Worm (Caenorhabditis elegans) whole organism, mixed stage, embryonic: ENCODE measurements around the gene pitr-5.

Experiments used
- M03D4.4 ChIP-seq: sonication (generic microtip); optimal IDR thresholded peaks from 2 replicates; lab custom pipeline; 2017; ENCODE audit warnings: mild to moderate bottlenecking, missing genetic modification characterization, missing compliant biosample characterization
- bed-3 ChIP-seq: fragments of 200-800 bp; sonication (Bioruptor generic); optimal IDR thresholded peaks from 3 replicates; lab custom pipeline; 2018; ENCODE audit warnings: mild to moderate bottlenecking, missing genetic modification characterization, moderate library complexity, missing compliant biosample characterization
- blmp-1 ChIP-seq: fragments of 150-350 bp; optimal IDR thresholded peaks from 2 replicates; lab custom pipeline; 2014; ENCODE audit warnings: missing biosample characterization, missing genetic modification characterization
- ceh-39 ChIP-seq: fragments of 150-350 bp; optimal IDR thresholded peaks from 2 replicates; lab custom pipeline; 2014; ENCODE audit warnings: missing biosample characterization, missing genetic modification characterization
- ceh-83 ChIP-seq: fragments of 200-800 bp; sonication (Bioruptor generic); optimal IDR thresholded peaks from 2 replicates; lab custom pipeline; 2018; ENCODE audit warnings: mild to moderate bottlenecking, missing genetic modification characterization, missing compliant biosample characterization
- cnd-1 ChIP-seq: fragments of 200-800 bp; sonication (Bioruptor generic); optimal IDR thresholded peaks from 2 replicates; lab custom pipeline; 2018; ENCODE audit warnings: mild to moderate bottlenecking, missing genetic modification characterization, missing compliant biosample characterization
- drap-1 ChIP-seq: fragments of 200-800 bp; sonication (Bioruptor generic); optimal IDR thresholded peaks from 3 replicates; lab custom pipeline; 2018; ENCODE audit warnings: mild to moderate bottlenecking, missing genetic modification characterization, missing compliant biosample characterization
- elt-1 ChIP-seq: sonication (generic microtip); optimal IDR thresholded peaks from 2 replicates; lab custom pipeline; 2017; ENCODE audit warnings: missing genetic modification characterization, mild to moderate bottlenecking, missing compliant biosample characterization, antibody characterized with exemption, moderate library complexity, borderline replicate concordance; ENCODE audit not compliant: insufficient read depth
- elt-3 ChIP-seq: fragments of 150-350 bp; optimal IDR thresholded peaks from 2 replicates; lab custom pipeline; 2014; ENCODE audit warnings: missing biosample characterization, missing genetic modification characterization
- flh-1 ChIP-seq: fragments of 200-800 bp; sonication (Bioruptor generic); optimal IDR thresholded peaks from 2 replicates; lab custom pipeline; 2018; ENCODE audit warnings: mild to moderate bottlenecking, missing genetic modification characterization, moderate library complexity, missing compliant biosample characterization
- ham-2 ChIP-seq: fragments of 200-800 bp; sonication (Bioruptor generic); optimal IDR thresholded peaks from 2 replicates; lab custom pipeline; 2018; ENCODE audit warnings: mild to moderate bottlenecking, missing genetic modification characterization, missing compliant biosample characterization
- hlh-1 ChIP-seq: fragments of 150-350 bp; optimal IDR thresholded peaks from 2 replicates; lab custom pipeline; 2014; ENCODE audit warnings: missing biosample characterization, missing genetic modification reagents, missing genetic modification characterization
- lin-13 ChIP-seq: fragments of 150-350 bp; optimal IDR thresholded peaks from 2 replicates; lab custom pipeline; 2014; ENCODE audit warnings: missing biosample characterization, missing genetic modification characterization
- lin-32 ChIP-seq: fragments of 200-800 bp; sonication (Bioruptor generic); optimal IDR thresholded peaks from 2 replicates; lab custom pipeline; 2018; ENCODE audit warnings: mild to moderate bottlenecking, missing genetic modification characterization, missing compliant biosample characterization
- lsy-2 ChIP-seq: fragments of 150-350 bp; optimal IDR thresholded peaks from 2 replicates; lab custom pipeline; 2014; ENCODE audit warnings: missing biosample characterization, missing genetic modification characterization
- mab-5 ChIP-seq: fragments of 150-350 bp; optimal IDR thresholded peaks from 2 replicates; lab custom pipeline; 2014; ENCODE audit warnings: missing biosample characterization, missing genetic modification characterization
- mep-1 ChIP-seq: fragments of 150-350 bp; optimal IDR thresholded peaks from 2 replicates; lab custom pipeline; 2017; ENCODE audit warnings: missing biosample characterization, missing genetic modification reagents, missing genetic modification characterization, inconsistent platforms
- mls-2 ChIP-seq: sonication (generic microtip); optimal IDR thresholded peaks from 2 replicates; lab custom pipeline; 2016; ENCODE audit warnings: mild to moderate bottlenecking, missing genetic modification characterization, moderate library complexity, missing compliant biosample characterization
- nhr-12 ChIP-seq: fragments of 150-350 bp; optimal IDR thresholded peaks from 2 replicates; lab custom pipeline; 2014; ENCODE audit warnings: missing biosample characterization, missing genetic modification characterization
- nhr-2 ChIP-seq: fragments of 150-350 bp; optimal IDR thresholded peaks from 2 replicates; lab custom pipeline; 2014; ENCODE audit warnings: missing biosample characterization, missing genetic modification characterization
- nhr-237 ChIP-seq: fragments of 150-350 bp; optimal IDR thresholded peaks from 2 replicates; lab custom pipeline; 2014; ENCODE audit warnings: missing biosample characterization, missing genetic modification characterization
- nhr-28 ChIP-seq: fragments of 150-350 bp; optimal IDR thresholded peaks from 2 replicates; lab custom pipeline; 2014; ENCODE audit warnings: missing biosample characterization, missing genetic modification characterization
- nhr-76 ChIP-seq: sonication (generic microtip); optimal IDR thresholded peaks from 2 replicates; lab custom pipeline; 2017; ENCODE audit warnings: missing biosample characterization, missing genetic modification characterization
- sem-2 ChIP-seq: fragments of 200-800 bp; sonication (Bioruptor generic); optimal IDR thresholded peaks from 2 replicates; lab custom pipeline; 2018; ENCODE audit warnings: mild to moderate bottlenecking, missing genetic modification characterization, missing compliant biosample characterization
- snpc-4 ChIP-seq: fragments of 150-350 bp; optimal IDR thresholded peaks from 2 replicates; lab custom pipeline; 2014; ENCODE audit warnings: missing biosample characterization, missing genetic modification characterization
- sptf-1 ChIP-seq: sonication (generic microtip); optimal IDR thresholded peaks from 2 replicates; lab custom pipeline; 2017; ENCODE audit warnings: mild to moderate bottlenecking, missing genetic modification characterization, moderate library complexity, missing compliant biosample characterization
- tbx-8 ChIP-seq: fragments of 200-800 bp; sonication (Bioruptor generic); optimal IDR thresholded peaks from 2 replicates; lab custom pipeline; 2018; ENCODE audit warnings: mild to moderate bottlenecking, missing genetic modification characterization, moderate library complexity, missing compliant biosample characterization
- unc-120 ChIP-seq: sonication (generic microtip); optimal IDR thresholded peaks from 2 replicates; lab custom pipeline; 2017; ENCODE audit warnings: missing genetic modification characterization, missing compliant biosample characterization; ENCODE audit not compliant: poor library complexity, severe bottlenecking
- unc-62 ChIP-seq: fragments of 150-350 bp; optimal IDR thresholded peaks from 2 replicates; lab custom pipeline; 2014; ENCODE audit warnings: missing biosample characterization, missing genetic modification reagents, missing genetic modification characterization
- zip-8 ChIP-seq: fragments of 150-350 bp; optimal IDR thresholded peaks from 2 replicates; lab custom pipeline; 2014; ENCODE audit warnings: missing biosample characterization, missing genetic modification characterization
- ztf-11 ChIP-seq: fragments of 150-350 bp; optimal IDR thresholded peaks from 2 replicates; lab custom pipeline; 2014; ENCODE audit warnings: missing biosample characterization, missing genetic modification characterization

Gene pitr-5

DNA sequence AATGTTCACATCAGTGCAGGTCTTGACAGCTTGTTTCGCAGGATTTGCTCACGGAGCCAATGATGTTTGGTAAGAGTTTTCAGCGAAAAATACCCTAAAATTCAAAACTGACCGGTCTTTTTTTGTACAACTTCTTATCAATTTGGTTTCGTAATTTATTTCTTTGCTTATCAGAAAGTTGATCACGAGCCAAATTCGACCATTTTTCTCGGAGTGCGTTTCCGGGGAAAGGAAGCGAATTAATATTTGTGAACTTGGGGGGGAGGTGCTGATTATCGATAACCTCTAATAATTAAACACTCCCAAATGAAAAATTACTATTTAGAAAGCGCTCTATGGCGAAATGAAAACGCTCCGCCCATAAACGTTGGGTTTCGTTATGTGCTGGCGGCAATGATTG is 1.9 kb downstream of the pitr-5 start:
- no peak for TF ChIP-seq ceh-83 (GFP tag; lab: Kevin White, UChicago)
- TF ChIP-seq nhr-28 (tag; lab: Kevin White, UChicago): no peak
- TF ChIP-seq tbx-8 (GFP tag; lab: Kevin White, UChicago): no peak
- TF ChIP-seq unc-120 (tag; lab: Kevin White, UChicago): no peak
- TF ChIP-seq M03D4.4 (tag; lab: Kevin White, UChicago): no peak
- no peak for TF ChIP-seq nhr-2 (tag; lab: Kevin White, UChicago)
- TF ChIP-seq mep-1: no peak
- TF ChIP-seq nhr-12 (tag; lab: Kevin White, UChicago): no peak
- no peak for TF ChIP-seq unc-62 (GFP tag; lab: Kevin White, UChicago)
- TF ChIP-seq hlh-1: no peak
- no peak for TF ChIP-seq zip-8
- TF ChIP-seq, all 35 proteins: peak for 0

DNA sequence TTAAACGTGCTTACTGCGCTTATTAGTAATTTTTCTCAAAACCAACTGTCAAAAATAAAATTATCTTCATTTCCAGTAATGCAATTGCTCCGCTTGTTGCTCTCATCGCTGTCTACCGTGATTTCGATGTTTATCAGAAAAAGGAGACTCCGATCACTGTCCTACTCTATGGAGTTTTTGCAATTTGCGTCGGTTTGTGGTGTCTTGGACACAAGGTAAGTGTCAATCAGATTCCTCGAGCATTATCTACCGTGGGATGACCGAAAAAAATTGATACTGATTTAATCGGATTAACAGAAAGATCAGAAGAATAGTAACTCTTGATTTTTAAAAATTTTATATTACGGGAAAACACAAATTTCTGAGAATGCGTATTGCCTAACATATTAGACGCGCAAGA is 2.6 kb downstream of the pitr-5 start:
- TF ChIP-seq nhr-12 (tag; lab: Kevin White, UChicago) (no peak), bed-3 (GFP tag; lab: Kevin White, UChicago) (no peak), nhr-76 (no peak), blmp-1 (tag; lab: Kevin White, UChicago) (no peak), elt-3 (tag; lab: Kevin White, UChicago) (no peak)
- TF ChIP-seq, all 35 proteins: peak for 0

DNA sequence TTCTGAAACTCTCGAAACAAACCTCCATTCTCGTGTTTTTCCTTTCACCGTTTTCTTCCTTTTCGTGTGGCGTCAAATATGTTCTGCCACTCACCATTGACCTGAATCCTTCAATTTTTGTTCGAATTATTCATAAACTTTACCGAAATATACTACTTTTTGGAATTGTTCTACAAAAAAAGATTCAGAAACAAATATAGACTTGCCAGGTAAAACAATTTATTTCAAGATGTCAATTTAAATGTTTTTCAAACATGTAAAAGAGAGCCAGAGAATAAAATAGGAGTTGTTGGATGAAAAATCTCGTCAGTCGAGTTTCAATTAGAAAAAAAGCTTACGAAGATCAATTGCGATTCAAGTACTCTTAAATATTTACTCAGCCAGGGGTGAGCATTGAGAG is 8.9 kb downstream of the pitr-5 start, which contains the start of gene F09G2.8:
Gene F09G2.8, minus strand, starts transcription at position 101 of the 400 bp plus-strand sequence.
- TF ChIP-seq ceh-83 (GFP tag; lab: Kevin White, UChicago): no peak
- TF ChIP-seq mep-1: no peak
- TF ChIP-seq ceh-39 (tag; lab: Kevin White, UChicago): no peak
- TF ChIP-seq nhr-2 (tag; lab: Kevin White, UChicago): no peak
- TF ChIP-seq mab-5: no peak
- no peak for TF ChIP-seq lsy-2 (tag; lab: Kevin White, UChicago)
- TF ChIP-seq elt-1 (tag; lab: Kevin White, UChicago): no peak
- no peak for TF ChIP-seq flh-1 (GFP tag; lab: Kevin White, UChicago)
- TF ChIP-seq zip-8: no peak
- TF ChIP-seq nhr-12 (tag; lab: Kevin White, UChicago): no peak
- TF ChIP-seq unc-62 (GFP tag; lab: Kevin White, UChicago): no peak
- no peak for TF ChIP-seq lin-32
- TF ChIP-seq nhr-237 (tag; lab: Kevin White, UChicago): no peak
- no peak for TF ChIP-seq ham-2
- TF ChIP-seq nhr-28 (tag; lab: Kevin White, UChicago): no peak
- no peak for TF ChIP-seq elt-3 (tag; lab: Kevin White, UChicago)
- TF ChIP-seq nhr-76: no peak
- no peak for TF ChIP-seq unc-120 (tag; lab: Kevin White, UChicago)

DNA sequence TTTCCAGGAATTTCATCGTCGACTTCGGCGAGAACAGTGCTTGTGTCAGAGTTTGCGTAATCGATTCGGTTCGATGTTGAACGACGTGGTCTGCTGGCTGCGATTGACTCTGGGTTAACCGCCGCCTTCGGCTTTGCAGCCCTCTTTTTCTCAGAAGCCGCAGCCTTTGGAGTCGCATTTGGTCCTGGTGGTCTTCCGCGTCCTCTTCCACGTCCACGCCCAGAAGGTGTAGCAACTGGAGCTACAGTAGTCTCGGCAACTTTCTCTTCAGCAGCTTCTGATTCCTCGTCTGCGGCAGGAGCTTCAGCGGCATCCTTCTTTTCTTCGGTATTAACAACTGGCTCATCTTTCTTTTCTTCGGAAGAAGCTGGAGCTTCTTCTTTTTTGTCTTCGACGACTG is 10.2 kb downstream of the pitr-5 start:
- no peak for TF ChIP-seq sptf-1 (tag; lab: Kevin White, UChicago)
- TF ChIP-seq nhr-12 (tag; lab: Kevin White, UChicago): no peak
- TF ChIP-seq blmp-1 (tag; lab: Kevin White, UChicago): no peak
- TF ChIP-seq elt-3 (tag; lab: Kevin White, UChicago): no peak
- no peak for TF ChIP-seq nhr-76
- TF ChIP-seq lin-13: no peak
- TF ChIP-seq lin-32: no peak
- TF ChIP-seq, all 35 proteins: peak for 0

DNA sequence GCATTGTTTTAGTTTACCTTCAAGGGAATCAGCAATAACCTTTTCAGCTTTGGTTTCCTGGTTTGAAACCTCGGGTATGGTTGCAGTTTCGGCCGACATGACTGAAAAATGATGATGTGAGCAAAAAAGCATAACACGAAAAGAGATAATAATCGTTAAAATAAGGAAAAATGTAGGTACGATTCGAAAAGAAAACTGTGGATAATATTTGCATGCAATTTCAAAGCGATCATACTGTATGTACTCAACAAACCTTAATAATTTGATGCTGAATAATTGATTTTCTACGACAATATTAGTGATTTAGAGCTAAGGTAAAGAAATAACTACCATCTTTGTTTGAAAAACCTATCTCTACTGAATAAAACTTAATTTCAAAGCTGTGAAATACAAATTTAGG is 11.4 kb downstream of the pitr-5 start, which contains the start of gene attf-2:
Gene attf-2, minus strand, starts transcription at position 101 of the 400 bp plus-strand sequence.
- TF ChIP-seq drap-1 (GFP tag; lab: Kevin White, UChicago) (no peak), cnd-1 (tag; lab: Kevin White, UChicago) (no peak), mab-5 (no peak), mep-1 (no peak), hlh-1 (no peak), snpc-4 (tag; lab: Kevin White, UChicago) (no peak), ceh-83 (GFP tag; lab: Kevin White, UChicago) (no peak), ztf-11 (tag; lab: Kevin White, UChicago) (no peak), nhr-237 (tag; lab: Kevin White, UChicago) (no peak), elt-1 (tag; lab: Kevin White, UChicago) (no peak), nhr-28 (tag; lab: Kevin White, UChicago) (no peak), zip-8 (no peak), sptf-1 (tag; lab: Kevin White, UChicago) (no peak), mls-2 (tag; lab: Kevin White, UChicago) (no peak), nhr-12 (tag; lab: Kevin White, UChicago) (no peak), blmp-1 (tag; lab: Kevin White, UChicago) (no peak), sem-2 (no peak)
